Worm (Caenorhabditis elegans) whole organism, L1 larva: ENCODE data around the gene tnt-3.

Experiments used
- C04F5.9 ChIP-seq: sonication (generic microtip); optimal IDR thresholded peaks from 2 replicates; lab custom pipeline; 2016; ENCODE audit warnings: missing genetic modification characterization, missing compliant biosample characterization
- aha-1 ChIP-seq: fragments of 150-350 bp; optimal IDR thresholded peaks from 2 replicates; lab custom pipeline; 2014; ENCODE audit warnings: missing biosample characterization, missing genetic modification characterization
- alr-1 ChIP-seq: fragments of 200-800 bp; sonication (Bioruptor generic); optimal IDR thresholded peaks from 2 replicates; lab custom pipeline; 2018; ENCODE audit warnings: borderline replicate concordance, mild to moderate bottlenecking, missing genetic modification characterization, missing compliant biosample characterization
- blmp-1 ChIP-seq: fragments of 150-350 bp; optimal IDR thresholded peaks from 2 replicates; lab custom pipeline; 2014; ENCODE audit warnings: missing biosample characterization, missing genetic modification characterization
- ceh-63 ChIP-seq: fragments of 200-800 bp; sonication (Bioruptor generic); optimal IDR thresholded peaks from 2 replicates; lab custom pipeline; 2018; ENCODE audit warnings: mild to moderate bottlenecking, missing genetic modification characterization, missing compliant biosample characterization
- ceh-8 ChIP-seq: fragments of 200-800 bp; sonication (Bioruptor generic); optimal IDR thresholded peaks from 2 replicates; lab custom pipeline; 2018; ENCODE audit warnings: mild to moderate bottlenecking, missing genetic modification characterization, moderate library complexity, missing compliant biosample characterization
- ceh-90 ChIP-seq: sonication (generic microtip); optimal IDR thresholded peaks from 2 replicates; lab custom pipeline; 2016; ENCODE audit warnings: missing genetic modification characterization, missing compliant biosample characterization
- dpl-1 ChIP-seq, 3 experiments: fragments of 150-350 bp in 2 of 3; sonication (generic microtip) in 1 of 3; optimal IDR thresholded peaks; 2 replicates each; lab custom pipeline; 2014 to 2017; ENCODE audit warnings: missing biosample characterization in 3 of 3, missing genetic modification characterization in 3 of 3, missing genetic modification reagents in 3 of 3
- dsc-1 ChIP-seq: sonication (generic microtip); optimal IDR thresholded peaks from 2 replicates; lab custom pipeline; 2016; ENCODE audit warnings: mild to moderate bottlenecking, missing genetic modification characterization, missing compliant biosample characterization
- efl-1 ChIP-seq, 4 experiments: fragments of 150-350 bp; optimal IDR thresholded peaks in 3 of 4; peaks in 1 of 4; 1 replicate in 1 of 4; 2 replicates in 3 of 4; lab custom pipeline; 2014; ENCODE audit warnings: missing biosample characterization in 2 of 4, missing genetic modification characterization in 2 of 4, missing genetic modification reagents in 2 of 4
- efl-3 ChIP-seq: fragments of 200-800 bp; sonication (Bioruptor generic); optimal IDR thresholded peaks from 2 replicates; lab custom pipeline; 2018; ENCODE audit warnings: mild to moderate bottlenecking, missing genetic modification characterization, missing compliant biosample characterization
- egl-27 ChIP-seq, 2 experiments: fragments of 150-350 bp in 1 of 2; sonication (generic microtip); optimal IDR thresholded peaks; 3 replicates each; lab custom pipeline; 2017 to 2018; ENCODE audit warnings: missing biosample characterization in 2 of 2, missing genetic modification characterization in 2 of 2, missing genetic modification reagents in 2 of 2
- elt-3 ChIP-seq, 6 experiments: fragments of 150-350 bp in 1 of 6; sonication (generic microtip); optimal IDR thresholded peaks; 2 replicates each; lab custom pipeline; 2017 to 2018; ENCODE audit warnings: missing biosample characterization in 6 of 6, missing genetic modification characterization in 6 of 6, inconsistent platforms in 1 of 6
- fos-1 ChIP-seq: fragments of 150-350 bp; optimal IDR thresholded peaks from 2 replicates; lab custom pipeline; 2014; ENCODE audit warnings: missing biosample characterization, missing genetic modification characterization
- hlh-17 ChIP-seq: fragments of 200-800 bp; sonication (Bioruptor generic); optimal IDR thresholded peaks from 2 replicates; lab custom pipeline; 2018; ENCODE audit warnings: missing genetic modification characterization, mild to moderate bottlenecking, missing compliant biosample characterization, moderate library complexity, borderline replicate concordance
- hlh-4 ChIP-seq: sonication (generic microtip); optimal IDR thresholded peaks from 2 replicates; lab custom pipeline; 2016; ENCODE audit warnings: mild to moderate bottlenecking, missing genetic modification characterization, missing compliant biosample characterization
- hpl-2 ChIP-seq: fragments of 150-350 bp; optimal IDR thresholded peaks from 2 replicates; lab custom pipeline; 2014; ENCODE audit warnings: missing biosample characterization, missing genetic modification reagents, missing genetic modification characterization
- irx-1 ChIP-seq: sonication (generic microtip); optimal IDR thresholded peaks from 2 replicates; lab custom pipeline; 2016; ENCODE audit warnings: missing genetic modification characterization, missing compliant biosample characterization
- lin-13 ChIP-seq: fragments of 150-350 bp; optimal IDR thresholded peaks from 2 replicates; lab custom pipeline; 2014; ENCODE audit warnings: missing biosample characterization, missing genetic modification reagents, missing genetic modification characterization
- lin-14 ChIP-seq: fragments of 200-800 bp; sonication (Bioruptor generic); optimal IDR thresholded peaks from 2 replicates; lab custom pipeline; 2018; ENCODE audit warnings: mild to moderate bottlenecking, missing genetic modification characterization, moderate library complexity, missing compliant biosample characterization
- lin-15B ChIP-seq: fragments of 150-350 bp; sonication (generic microtip); optimal IDR thresholded peaks from 3 replicates; lab custom pipeline; 2014; ENCODE audit warnings: missing biosample characterization, missing genetic modification characterization
- mef-2 ChIP-seq: fragments of 150-350 bp; optimal IDR thresholded peaks from 2 replicates; lab custom pipeline; 2014; ENCODE audit warnings: missing biosample characterization, missing genetic modification characterization
- nhr-11 ChIP-seq: fragments of 150-350 bp; optimal IDR thresholded peaks from 2 replicates; lab custom pipeline; 2014; ENCODE audit warnings: missing biosample characterization, missing genetic modification characterization
- nhr-12 ChIP-seq: sonication (generic microtip); optimal IDR thresholded peaks from 2 replicates; lab custom pipeline; 2017; ENCODE audit warnings: missing biosample characterization, missing genetic modification characterization
- nhr-19 ChIP-seq: fragments of 200-800 bp; sonication (Bioruptor generic); conservative IDR thresholded peaks from 2 replicates; pipeline ENCODE4 v1.3.6; 2022; ENCODE audit warnings: missing genetic modification characterization, missing compliant biosample characterization
- nhr-20 ChIP-seq: sonication (generic microtip); optimal IDR thresholded peaks from 2 replicates; lab custom pipeline; 2016; ENCODE audit warnings: mild to moderate bottlenecking, missing genetic modification characterization, missing compliant biosample characterization
- nhr-237 ChIP-seq: fragments of 150-350 bp; optimal IDR thresholded peaks from 2 replicates; lab custom pipeline; 2014; ENCODE audit warnings: missing biosample characterization, missing genetic modification characterization
- nhr-47 ChIP-seq: sonication (generic microtip); optimal IDR thresholded peaks from 2 replicates; lab custom pipeline; 2016; ENCODE audit warnings: mild to moderate bottlenecking, missing genetic modification characterization, moderate library complexity, missing compliant biosample characterization
- nhr-71 ChIP-seq: sonication (generic microtip); optimal IDR thresholded peaks from 2 replicates; lab custom pipeline; 2016; ENCODE audit warnings: mild to moderate bottlenecking, missing genetic modification characterization, moderate library complexity, missing compliant biosample characterization
- nhr-76 ChIP-seq: sonication (generic microtip); optimal IDR thresholded peaks from 2 replicates; lab custom pipeline; 2017; ENCODE audit warnings: missing biosample characterization, missing genetic modification characterization
- nhr-84 ChIP-seq: sonication (generic microtip); optimal IDR thresholded peaks from 2 replicates; lab custom pipeline; 2017; ENCODE audit warnings: missing biosample characterization, missing genetic modification characterization
- nhr-85 ChIP-seq: sonication (generic microtip); peaks from one replicate; lab custom pipeline; 2016; ENCODE audit warnings: missing genetic modification characterization, inconsistent platforms, missing compliant biosample characterization
- nhr-90 ChIP-seq: sonication (generic microtip); optimal IDR thresholded peaks from 2 replicates; lab custom pipeline; 2016; ENCODE audit warnings: mild to moderate bottlenecking, missing genetic modification characterization, missing compliant biosample characterization; ENCODE audit not compliant: poor library complexity
- pag-3 ChIP-seq: sonication (generic microtip); optimal IDR thresholded peaks from 2 replicates; lab custom pipeline; 2017; ENCODE audit warnings: missing genetic modification characterization, mild to moderate bottlenecking, missing compliant biosample characterization, antibody characterized with exemption, borderline replicate concordance; ENCODE audit not compliant: insufficient read depth
- pqm-1 ChIP-seq: sonication (generic microtip); optimal IDR thresholded peaks from 3 replicates; lab custom pipeline; 2017; ENCODE audit warnings: missing biosample characterization, missing genetic modification characterization
- rnt-1 ChIP-seq: sonication (generic microtip); optimal IDR thresholded peaks from 2 replicates; lab custom pipeline; 2016; ENCODE audit warnings: mild to moderate bottlenecking, missing genetic modification characterization, moderate library complexity, missing compliant biosample characterization
- sox-4 ChIP-seq: sonication (generic microtip); optimal IDR thresholded peaks from 2 replicates; lab custom pipeline; 2016; ENCODE audit warnings: missing genetic modification characterization, missing compliant biosample characterization
- sptf-1 ChIP-seq: fragments of 150-350 bp; optimal IDR thresholded peaks from 2 replicates; lab custom pipeline; 2014; ENCODE audit warnings: missing biosample characterization, missing genetic modification characterization
- sup-37 ChIP-seq: fragments of 200-800 bp; sonication (Bioruptor generic); optimal IDR thresholded peaks from 2 replicates; lab custom pipeline; 2018; ENCODE audit warnings: mild to moderate bottlenecking, missing genetic modification characterization, missing compliant biosample characterization
- swsn-7 ChIP-seq: sonication (generic microtip); optimal IDR thresholded peaks from 2 replicates; lab custom pipeline; 2016; ENCODE audit warnings: missing genetic modification characterization, missing compliant biosample characterization
- unc-30 ChIP-seq: sonication (generic microtip); optimal IDR thresholded peaks from 2 replicates; lab custom pipeline; 2017; ENCODE audit warnings: missing biosample characterization, missing genetic modification characterization
- unc-98 ChIP-seq: fragments of 200-800 bp; sonication (Bioruptor generic); IDR thresholded peaks from 2 replicates; pipeline ENCODE4 v1.3.6; 2022; ENCODE audit warnings: missing genetic modification characterization, missing compliant biosample characterization
- vab-15 ChIP-seq: sonication (generic microtip); optimal IDR thresholded peaks from 2 replicates; lab custom pipeline; 2017; ENCODE audit warnings: missing genotype, mild to moderate bottlenecking, missing genetic modification characterization, missing compliant biosample characterization
- xbp-1 ChIP-seq: sonication (generic microtip); optimal IDR thresholded peaks from 2 replicates; lab custom pipeline; 2016; ENCODE audit warnings: missing genetic modification characterization, missing compliant biosample characterization
- ztf-11 ChIP-seq, 2 experiments: sonication (generic microtip); optimal IDR thresholded peaks; 2 replicates each; lab custom pipeline; 2016 to 2017; ENCODE audit warnings: missing genetic modification characterization in 2 of 2, missing biosample characterization in 1 of 2, missing compliant biosample characterization in 1 of 2

Gene tnt-3

DNA sequence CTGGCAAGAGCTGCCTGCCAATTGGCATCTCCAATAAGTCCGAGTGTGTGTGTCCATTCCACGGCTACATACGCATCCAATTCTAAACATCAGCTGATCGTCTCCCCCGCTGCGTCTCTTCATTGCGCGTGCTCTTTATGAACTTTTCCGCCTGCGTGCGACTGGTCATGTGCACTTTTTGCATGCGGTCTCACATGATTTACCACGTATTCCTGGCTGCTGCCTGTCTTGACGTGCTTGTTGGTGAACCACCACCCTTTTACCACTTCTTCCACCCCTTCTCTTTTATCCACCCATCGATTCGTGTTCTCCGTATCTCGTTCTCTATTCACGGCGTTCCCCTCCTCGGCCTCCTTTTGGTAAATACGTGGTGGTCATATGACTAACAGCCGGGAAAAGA is 6.7 kb upstream of the tnt-3 start (continued):
- TF ChIP-seq lin-13 (GFP tag; lab: Kevin White, UChicago) (peak; percentile 89), hlh-17 (GFP tag; lab: Kevin White, UChicago) (no peak), dpl-1 (GFP tag; optimal IDR thresholded peaks at IDR 0.05; lab: Kevin White, UChicago) (peak; percentile 41 to 52 (median 44)), dsc-1 (tag; lab: Kevin White, UChicago) (peak; percentile 98), nhr-11 (tag; lab: Kevin White, UChicago) (peak; percentile 82), pqm-1 (tag; lab: Kevin White, UChicago) (no peak), nhr-237 (tag; lab: Kevin White, UChicago) (no peak), nhr-85 (tag; lab: Kevin White, UChicago) (peak; percentile 93), nhr-71 (peak; percentile 97), rnt-1 (tag; lab: Kevin White, UChicago) (peak; percentile 86), nhr-84 (no peak), egl-27 (tag; optimal IDR thresholded peaks at IDR 0.05; lab: Kevin White, UChicago) (no peak), ztf-11 (tag; optimal IDR thresholded peaks at IDR 0.05; lab: Kevin White, UChicago) (peak in 1 of 2 experiments; percentile 91), nhr-12 (tag; lab: Kevin White, UChicago) (no peak), irx-1 (tag; lab: Kevin White, UChicago) (peak; percentile 81), mef-2 (tag; lab: Kevin White, UChicago) (peak; percentile 18), sox-4 (tag; lab: Kevin White, UChicago) (peak; percentile 88), alr-1 (tag; lab: Kevin White, UChicago) (no peak), nhr-76 (tag; lab: Kevin White, UChicago) (no peak), elt-3 (tag; optimal IDR thresholded peaks at IDR 0.05; lab: Kevin White, UChicago) (peak in 1 of 6 experiments; percentile 55), efl-1 (optimal IDR thresholded peaks at IDR 0.05; lab: Kevin White, UChicago) (peak; percentile 66 to 83), efl-1 (GFP tag; optimal IDR thresholded peaks at IDR 0.05 in 1 of 2; lab: Kevin White, UChicago) (peak; percentile 66 to 94), pag-3 (tag; lab: Kevin White, UChicago) (peak; percentile 90), sup-37 (peak; percentile 63), swsn-7 (peak; percentile 91), lin-15B (tag; lab: Kevin White, UChicago) (no peak), unc-98 (no peak), blmp-1 (tag; lab: Kevin White, UChicago) (peak; percentile 60), ceh-8 (peak; percentile 72), nhr-19 (GFP tag; lab: Robert Waterston, UW) (peak; percentile 86), ceh-63 (GFP tag; lab: Kevin White, UChicago) (no peak), nhr-20 (tag; lab: Kevin White, UChicago) (peak; percentile 96), hlh-4 (tag; lab: Kevin White, UChicago) (peak; percentile 33), C04F5.9 (tag; lab: Kevin White, UChicago) (peak; percentile 44), sptf-1 (no peak), ceh-90 (tag; lab: Kevin White, UChicago) (no peak), nhr-90 (tag; lab: Kevin White, UChicago) (peak; percentile 75), nhr-47 (tag; lab: Kevin White, UChicago) (peak; percentile 96), hpl-2 (GFP tag; lab: Kevin White, UChicago) (no peak), xbp-1 (peak; percentile 88), lin-14 (GFP tag; lab: Kevin White, UChicago) (peak; percentile 98), unc-30 (tag; lab: Kevin White, UChicago) (no peak), vab-15 (tag; lab: Kevin White, UChicago) (peak; percentile 90), fos-1 (tag; lab: Kevin White, UChicago) (peak; percentile 48), efl-3 (GFP tag; lab: Kevin White, UChicago) (no peak), aha-1 (peak; percentile 65)
